Fruit fly (Drosophila melanogaster): ENCODE measurements around the gene Trm7-34.

Gene Trm7-34

DNA sequence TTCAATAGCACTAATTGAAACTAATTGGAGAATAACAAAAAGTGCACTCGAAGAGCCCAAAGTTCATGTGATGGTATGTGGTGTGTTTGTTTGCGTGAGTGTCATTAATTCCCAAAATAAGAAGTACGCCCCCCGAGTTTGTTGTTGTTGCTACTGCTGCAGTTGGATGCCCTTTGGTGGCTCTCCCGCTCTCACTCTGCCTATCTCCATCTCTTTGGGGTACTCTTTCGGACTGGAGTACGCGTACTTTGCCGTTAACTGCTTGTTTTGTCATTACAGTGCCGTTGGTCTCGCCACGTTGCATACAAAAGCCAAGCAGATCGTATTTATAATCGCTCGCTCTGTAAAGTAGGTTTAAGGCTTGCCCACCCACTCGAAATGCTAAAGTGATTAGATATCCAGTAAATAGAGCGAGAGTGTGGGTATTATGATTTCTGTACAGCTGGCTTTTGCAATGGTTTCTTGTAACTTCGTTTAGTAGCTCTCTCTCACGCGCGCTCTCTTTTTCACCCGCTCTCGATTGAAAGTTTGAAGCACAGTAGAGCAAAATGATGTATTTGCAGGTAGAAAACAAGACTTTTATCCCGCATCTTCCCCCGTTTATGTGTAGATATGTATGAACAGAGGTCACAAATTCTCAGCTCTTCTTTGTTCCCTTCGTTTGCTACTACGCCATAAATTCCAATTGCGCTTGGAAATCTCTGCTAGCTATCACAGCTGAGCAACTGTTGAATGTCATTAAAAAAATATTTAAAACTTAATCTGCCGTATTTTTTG lies 21.5 kb downstream of the Trm7-34 start:
- TF ChIP-seq toe (GFP tag; optimal IDR thresholded peaks at IDR 0.05) (no peak), pad (GFP tag; optimal IDR thresholded peaks at IDR 0.05) (peak; percentile 91), ovo (GFP tag; optimal IDR thresholded peaks at IDR 0.05) (peak; percentile 21), Hr96 (GFP tag; optimal IDR thresholded peaks at IDR 0.05) (no peak), CG12768 (GFP tag; optimal IDR thresholded peaks at IDR 0.05) (peak; percentile 64), CG7045 (GFP tag; optimal IDR thresholded peaks at IDR 0.05) (no peak), cnc (optimal IDR thresholded peaks at IDR 0.05) (no peak), tj (GFP tag; optimal IDR thresholded peaks at IDR 0.05) (peak; percentile 8), Mnt (GFP tag; optimal IDR thresholded peaks at IDR 0.05) (peak; percentile 17), cic (GFP tag; optimal IDR thresholded peaks at IDR 0.05) (peak; percentile 62), CG33017 (tag; optimal IDR thresholded peaks at IDR 0.05) (no peak), CG11617 (GFP tag; optimal IDR thresholded peaks at IDR 0.05) (no peak), Crg-1 (GFP tag; optimal IDR thresholded peaks at IDR 0.05) (no peak), CG5204 (GFP tag; optimal IDR thresholded peaks at IDR 0.05) (no peak)

DNA sequence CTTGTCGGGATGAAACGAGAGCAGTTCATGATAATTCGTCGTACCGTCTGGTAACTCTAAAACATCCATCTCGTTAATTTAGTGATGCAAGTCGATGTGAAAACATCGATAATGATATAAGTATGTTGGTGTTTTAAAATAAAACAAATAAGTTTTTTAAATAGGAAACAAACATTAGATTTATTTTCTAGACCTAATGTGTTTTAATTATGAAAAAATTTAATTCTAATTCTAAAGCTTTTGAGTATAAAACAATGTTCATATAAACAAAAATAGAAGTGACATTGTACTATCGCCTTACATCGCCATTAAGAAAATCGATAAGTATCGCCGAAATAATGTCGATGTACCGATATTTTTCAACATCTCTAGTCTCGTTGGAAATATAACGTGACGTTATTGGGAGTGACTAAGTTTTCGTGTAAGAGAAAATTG lies 22.6 kb downstream of the Trm7-34 start, which contains the start of gene Rab11:
Gene Rab11 (plus strand): TSS at position 363 of the 435 bp plus-strand sequence.
- TF ChIP-seq CG7101 (tag; optimal IDR thresholded peaks at IDR 0.05): peak; percentile 52
- peak; percentile 62 for TF ChIP-seq Mnt (GFP tag; optimal IDR thresholded peaks at IDR 0.05)
- no peak for TF ChIP-seq kay (GFP tag; ENCODE audit: borderline replicate concordance)
- TF ChIP-seq CG5204 (GFP tag; optimal IDR thresholded peaks at IDR 0.05): no peak
- peak; percentile 7 for TF ChIP-seq CG33017 (tag; optimal IDR thresholded peaks at IDR 0.05)
- no peak for TF ChIP-seq cnc (optimal IDR thresholded peaks at IDR 0.05)
- TF ChIP-seq Clk (GFP tag; optimal IDR thresholded peaks at IDR 0.05): peak; percentile 3
- no peak for TF ChIP-seq toe (GFP tag; optimal IDR thresholded peaks at IDR 0.05)
- peak; percentile 39 for TF ChIP-seq CG14711 (tag; optimal IDR thresholded peaks at IDR 0.05)
- TF ChIP-seq CG11617 (GFP tag; optimal IDR thresholded peaks at IDR 0.05): peak; percentile 78
- TF ChIP-seq bab1 (GFP tag; optimal IDR thresholded peaks at IDR 0.05): peak; percentile 75
- TF ChIP-seq Hr96 (GFP tag; optimal IDR thresholded peaks at IDR 0.05): no peak
- TF ChIP-seq cic (GFP tag; optimal IDR thresholded peaks at IDR 0.05): no peak
- no peak for TF ChIP-seq CG12768 (GFP tag; optimal IDR thresholded peaks at IDR 0.05)
- TF ChIP-seq CG1620 (GFP tag; optimal IDR thresholded peaks at IDR 0.05): peak; percentile 60
- TF ChIP-seq tj (GFP tag; optimal IDR thresholded peaks at IDR 0.05): peak; percentile 30
- peak; percentile 33 for TF ChIP-seq ovo (GFP tag; optimal IDR thresholded peaks at IDR 0.05)
- TF ChIP-seq Crg-1 (GFP tag; optimal IDR thresholded peaks at IDR 0.05): peak; percentile 54
- peak; percentile 26 for TF ChIP-seq pad (GFP tag; optimal IDR thresholded peaks at IDR 0.05)
- peak; percentile 39 for TF ChIP-seq CG7045 (GFP tag; optimal IDR thresholded peaks at IDR 0.05)

DNA sequence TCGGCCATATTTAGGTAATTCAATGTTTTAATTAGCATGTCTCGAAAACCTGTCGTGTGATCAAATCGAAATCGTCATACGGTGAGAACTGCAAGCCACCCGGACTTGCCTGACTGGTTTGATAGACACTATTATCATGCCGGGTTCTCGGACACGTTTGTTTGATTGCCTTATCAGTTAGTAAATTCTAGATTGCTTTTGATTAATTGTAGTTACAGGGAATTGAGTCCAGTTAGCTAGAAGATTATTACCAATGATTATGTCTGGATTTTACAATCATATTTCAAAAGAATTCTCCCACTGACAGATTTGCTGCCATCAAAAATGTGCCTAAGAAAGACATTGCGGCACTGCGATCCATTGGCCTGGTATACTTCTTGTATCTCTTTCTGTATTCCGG lies 24.0 kb downstream of the Trm7-34 start:
- TF ChIP-seq Clk (GFP tag; optimal IDR thresholded peaks at IDR 0.05) (no peak), CG1620 (GFP tag; optimal IDR thresholded peaks at IDR 0.05) (no peak), cnc (optimal IDR thresholded peaks at IDR 0.05) (no peak), ovo (GFP tag; optimal IDR thresholded peaks at IDR 0.05) (no peak), Hr96 (GFP tag; optimal IDR thresholded peaks at IDR 0.05) (no peak), kay (GFP tag; ENCODE audit: borderline replicate concordance) (no peak), tj (GFP tag; optimal IDR thresholded peaks at IDR 0.05) (no peak), CG12768 (GFP tag; optimal IDR thresholded peaks at IDR 0.05) (no peak), CG5204 (GFP tag; optimal IDR thresholded peaks at IDR 0.05) (no peak), CG7045 (GFP tag; optimal IDR thresholded peaks at IDR 0.05) (no peak), CG33017 (tag; optimal IDR thresholded peaks at IDR 0.05) (no peak), toe (GFP tag; optimal IDR thresholded peaks at IDR 0.05) (no peak), Mnt (GFP tag; optimal IDR thresholded peaks at IDR 0.05) (no peak), CG7101 (tag; optimal IDR thresholded peaks at IDR 0.05) (no peak)

DNA sequence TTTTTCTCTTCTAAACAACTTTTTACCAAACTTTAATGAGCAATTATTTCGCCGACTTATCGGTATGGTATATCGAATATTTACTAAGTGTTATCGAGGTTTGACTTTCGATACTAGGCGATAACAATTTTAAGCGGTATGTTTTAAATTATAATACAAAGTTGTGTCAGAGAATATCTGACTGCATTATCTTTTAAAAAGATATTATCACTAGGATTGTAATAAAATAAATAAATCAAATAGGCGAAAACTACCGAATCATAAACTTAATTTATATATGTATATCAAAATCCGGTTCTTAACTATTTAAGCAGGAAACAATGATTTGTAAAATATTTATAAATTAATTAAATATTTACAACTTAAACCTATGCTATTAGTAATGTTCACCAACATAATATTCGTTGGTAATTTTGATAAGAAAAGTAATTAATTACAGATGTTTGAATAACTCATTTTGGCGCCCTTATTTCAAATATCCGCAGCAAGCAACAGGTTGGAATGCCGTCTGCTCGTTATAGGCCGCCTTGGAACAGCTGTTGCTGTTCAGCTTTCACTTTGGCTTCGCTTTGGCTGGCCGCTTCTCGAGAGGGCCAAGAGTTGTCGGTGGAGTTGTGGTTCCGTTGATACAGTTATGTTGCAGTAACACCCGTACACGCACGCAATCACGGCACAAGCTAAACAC lies 25.6 kb downstream of the Trm7-34 start, which contains the start of the genes Sec15 and rtet:
Gene Sec15 (minus strand): TSS at position 66 of the 685 bp plus-strand sequence.
Gene rtet (plus strand): TSS at position 540 of the 685 bp plus-strand sequence.
- TF ChIP-seq pad (GFP tag; optimal IDR thresholded peaks at IDR 0.05): peak; percentile 48
- peak; percentile 95 for TF ChIP-seq bab1 (GFP tag; optimal IDR thresholded peaks at IDR 0.05)
- TF ChIP-seq cnc (optimal IDR thresholded peaks at IDR 0.05): no peak
- TF ChIP-seq CG7045 (GFP tag; optimal IDR thresholded peaks at IDR 0.05): peak; percentile 64
- TF ChIP-seq Crg-1 (GFP tag; optimal IDR thresholded peaks at IDR 0.05): no peak
- TF ChIP-seq kay (GFP tag; ENCODE audit: borderline replicate concordance): no peak
- TF ChIP-seq Hr96 (GFP tag; optimal IDR thresholded peaks at IDR 0.05): no peak
- peak; percentile 37 for TF ChIP-seq CG7101 (tag; optimal IDR thresholded peaks at IDR 0.05)
- TF ChIP-seq CG14711 (tag; optimal IDR thresholded peaks at IDR 0.05): peak; percentile 40
- TF ChIP-seq cic (GFP tag; optimal IDR thresholded peaks at IDR 0.05): peak; percentile 29
- peak; percentile 81 for TF ChIP-seq CG11617 (GFP tag; optimal IDR thresholded peaks at IDR 0.05)
- TF ChIP-seq Mnt (GFP tag; optimal IDR thresholded peaks at IDR 0.05): peak; percentile 15
- TF ChIP-seq ovo (GFP tag; optimal IDR thresholded peaks at IDR 0.05): no peak
- peak; percentile 21 for TF ChIP-seq CG33017 (tag; optimal IDR thresholded peaks at IDR 0.05)
- no peak for TF ChIP-seq toe (GFP tag; optimal IDR thresholded peaks at IDR 0.05)
- peak; percentile 51 for TF ChIP-seq CG12768 (GFP tag; optimal IDR thresholded peaks at IDR 0.05)
- TF ChIP-seq CG5204 (GFP tag; optimal IDR thresholded peaks at IDR 0.05): no peak
- peak; percentile 36 for TF ChIP-seq Clk (GFP tag; optimal IDR thresholded peaks at IDR 0.05)
- TF ChIP-seq tj (GFP tag; optimal IDR thresholded peaks at IDR 0.05): peak; percentile 54
- TF ChIP-seq CG1620 (GFP tag; optimal IDR thresholded peaks at IDR 0.05): peak; percentile 61

DNA sequence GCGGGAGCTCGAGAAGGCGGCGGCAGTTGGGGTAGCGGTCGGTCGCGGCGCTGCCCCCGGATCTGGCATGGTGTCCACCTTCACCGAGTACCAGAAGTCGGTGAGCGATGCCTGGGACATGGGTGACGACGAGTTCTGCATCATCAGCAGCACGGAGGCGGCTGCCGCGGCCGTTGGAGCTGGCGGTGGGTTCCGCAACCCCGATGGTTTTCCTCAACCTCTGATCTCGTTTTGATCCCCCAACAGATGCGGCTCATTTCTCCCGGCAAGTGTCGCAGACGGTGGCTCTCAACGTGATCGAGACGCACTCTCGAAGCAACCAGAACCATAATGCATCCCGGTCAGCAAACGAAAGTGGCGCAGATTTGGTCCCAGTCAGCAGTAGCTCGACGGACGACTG lies 31.2 kb downstream of the Trm7-34 start:
- TF ChIP-seq Hr96 (GFP tag; optimal IDR thresholded peaks at IDR 0.05) (no peak), Mnt (GFP tag; optimal IDR thresholded peaks at IDR 0.05) (no peak), CG1620 (GFP tag; optimal IDR thresholded peaks at IDR 0.05) (no peak), tj (GFP tag; optimal IDR thresholded peaks at IDR 0.05) (no peak), CG33017 (tag; optimal IDR thresholded peaks at IDR 0.05) (no peak), Clk (GFP tag; optimal IDR thresholded peaks at IDR 0.05) (no peak), CG12768 (GFP tag; optimal IDR thresholded peaks at IDR 0.05) (no peak), kay (GFP tag; ENCODE audit: borderline replicate concordance) (no peak), CG11617 (GFP tag; optimal IDR thresholded peaks at IDR 0.05) (no peak), CG7045 (GFP tag; optimal IDR thresholded peaks at IDR 0.05) (no peak), CG5204 (GFP tag; optimal IDR thresholded peaks at IDR 0.05) (no peak), cic (GFP tag; optimal IDR thresholded peaks at IDR 0.05) (no peak), toe (GFP tag; optimal IDR thresholded peaks at IDR 0.05) (no peak), ovo (GFP tag; optimal IDR thresholded peaks at IDR 0.05) (no peak), cnc (optimal IDR thresholded peaks at IDR 0.05) (no peak)
